Worm (Caenorhabditis elegans) whole organism, midembryonic: ENCODE results near the gene pan-1.

ENCODE experiments used
- cog-1 ChIP-seq: sonication (generic microtip); optimal IDR thresholded peaks from 2 replicates; lab custom pipeline; 2016; ENCODE audit warnings: missing genetic modification characterization, missing compliant biosample characterization
- flt-1 ChIP-seq: fragments of 200-800 bp; sonication (Bioruptor generic); IDR thresholded peaks from 2 replicates; pipeline ENCODE4 v1.3.6; 2022; ENCODE audit warnings: missing genetic modification characterization, missing compliant biosample characterization
- klf-2 ChIP-seq: fragments of 200-800 bp; sonication (Bioruptor generic); conservative IDR thresholded peaks from 2 replicates; pipeline ENCODE4 v1.3.6; 2022; ENCODE audit warnings: missing genetic modification reagents, missing genetic modification characterization, missing compliant biosample characterization
- ref-1 ChIP-seq: fragments of 200-800 bp; sonication (Bioruptor generic); conservative IDR thresholded peaks from 2 replicates; pipeline ENCODE4 v1.3.6; 2022; ENCODE audit warnings: missing genetic modification reagents, missing genetic modification characterization, missing compliant biosample characterization
- tab-1 ChIP-seq: fragments of 200-800 bp; sonication (Bioruptor generic); IDR thresholded peaks from 2 replicates; pipeline ENCODE4 v1.3.6; 2022; ENCODE audit warnings: missing genetic modification characterization, missing compliant biosample characterization
- ztf-23 ChIP-seq: fragments of 200-800 bp; sonication (Bioruptor generic); IDR thresholded peaks from 2 replicates; pipeline ENCODE4 v1.3.6; 2022; ENCODE audit warnings: missing genetic modification reagents, missing genetic modification characterization, missing compliant biosample characterization

- TF ChIP-seq klf-2 (no peak), ztf-23 (GFP tag; lab: Robert Waterston, UW) (no peak), cog-1 (tag; lab: Kevin White, UChicago) (no peak), ref-1 (GFP tag; lab: Robert Waterston, UW) (no peak), tab-1 (GFP tag; lab: Robert Waterston, UW) (no peak), flt-1 (no peak)
These were observed 49.9 kb downstream of the pan-1 start, which contains the start of gene sel-2 for ce11 chrIII:4612334-4612953.
